Fruit fly (Drosophila melanogaster) whole organism, embryonic: ENCODE results near the gene CG15336.

Source experiments
- ATbp ChIP-seq: fragments of 200-800 bp; sonication (Bioruptor generic); optimal IDR thresholded peaks from 2 replicates; lab custom pipeline; 2017; ENCODE audit warnings: missing biosample characterization, mild to moderate bottlenecking, missing genetic modification characterization, missing genetic modification reagents
- Ada2b ChIP-seq: fragments of 200-800 bp; sonication (Bioruptor generic); IDR thresholded peaks from 2 replicates; pipeline ENCODE4 v1.3.6; 2022; ENCODE audit warnings: missing biosample characterization, missing genetic modification characterization
- Awh ChIP-seq: fragments of 200-800 bp; sonication (Bioruptor generic); IDR thresholded peaks from 2 replicates; pipeline ENCODE4, ENCODE4 v1.3.6; 2022; ENCODE audit warnings: missing biosample characterization, missing genetic modification characterization
- CG10147 ChIP-seq: fragments of 200-800 bp; sonication (Bioruptor generic); optimal IDR thresholded peaks from 2 replicates; lab custom pipeline; 2019; ENCODE audit warnings: missing biosample characterization, mild to moderate bottlenecking, missing genetic modification characterization, moderate library complexity
- CG13296 ChIP-seq: fragments of 200-800 bp; sonication (Bioruptor generic); optimal IDR thresholded peaks from 3 replicates; lab custom pipeline; 2018; ENCODE audit warnings: missing biosample characterization, mild to moderate bottlenecking, missing genetic modification characterization
- CG13775 ChIP-seq: fragments of 200-800 bp; sonication (Bioruptor generic); optimal IDR thresholded peaks from 3 replicates; lab custom pipeline; 2017; ENCODE audit warnings: missing biosample characterization, mild to moderate bottlenecking, missing genetic modification characterization
- CG13894 ChIP-seq: fragments of 200-800 bp; sonication (Bioruptor generic); optimal IDR thresholded peaks from 3 replicates; lab custom pipeline; 2018; ENCODE audit warnings: missing biosample characterization, mild to moderate bottlenecking, missing genetic modification characterization, moderate library complexity
- CG14667 ChIP-seq: fragments of 200-800 bp; sonication (Bioruptor generic); IDR thresholded peaks from 2 replicates; pipeline ENCODE4 v1.3.6; 2022; ENCODE audit warnings: missing biosample characterization, missing genetic modification characterization
- CG14965 ChIP-seq: fragments of 200-800 bp; sonication (Bioruptor generic); optimal IDR thresholded peaks from 2 replicates; lab custom pipeline; 2016; ENCODE audit warnings: missing biosample characterization, missing genetic modification characterization, borderline replicate concordance
- CG16779 ChIP-seq: fragments of 200-800 bp; sonication (Bioruptor generic); IDR thresholded peaks from 2 replicates; pipeline ENCODE4 v1.3.6; 2022; ENCODE audit warnings: missing biosample characterization, missing genetic modification characterization
- CG17361 ChIP-seq: fragments of 200-800 bp; sonication (Bioruptor generic); IDR thresholded peaks from 3 replicates; pipeline ENCODE4 v1.3.6; 2022; ENCODE audit warnings: missing biosample characterization, missing genetic modification characterization
- CG18476 ChIP-seq: fragments of 200-800 bp; sonication (Bioruptor generic); optimal IDR thresholded peaks from 2 replicates; lab custom pipeline; 2016; ENCODE audit warnings: missing biosample characterization, mild to moderate bottlenecking, missing genetic modification characterization
- CG30403 ChIP-seq: fragments of 200-800 bp; sonication (Bioruptor generic); optimal IDR thresholded peaks from 3 replicates; lab custom pipeline; 2016; ENCODE audit warnings: missing biosample characterization, missing genetic modification characterization
- CG3281 ChIP-seq: fragments of 200-800 bp; sonication (Bioruptor generic); optimal IDR thresholded peaks from 3 replicates; lab custom pipeline; 2017; ENCODE audit warnings: missing biosample characterization, mild to moderate bottlenecking, missing genetic modification characterization
- CG3847 ChIP-seq: fragments of 200-800 bp; sonication (Bioruptor generic); IDR thresholded peaks from 2 replicates; pipeline ENCODE4 v1.3.6; 2022; ENCODE audit warnings: missing biosample characterization, missing genetic modification characterization
- CG4730 ChIP-seq: fragments of 200-800 bp; sonication (Bioruptor generic); IDR thresholded peaks from 2 replicates; pipeline ENCODE4 v1.3.6; 2022; ENCODE audit warnings: missing biosample characterization, missing genetic modification characterization
- CG5180 ChIP-seq: fragments of 200-800 bp; sonication (Bioruptor generic); optimal IDR thresholded peaks from 3 replicates; lab custom pipeline; 2017; ENCODE audit warnings: missing biosample characterization, missing genetic modification characterization, mild to moderate bottlenecking, moderate library complexity, missing genetic modification reagents
- CG7556 ChIP-seq: fragments of 200-800 bp; sonication (Bioruptor generic); optimal IDR thresholded peaks from 2 replicates; lab custom pipeline; 2017; ENCODE audit warnings: missing biosample characterization, mild to moderate bottlenecking, missing genetic modification characterization
- CG7987 ChIP-seq: fragments of 200-800 bp; sonication (Bioruptor generic); optimal IDR thresholded peaks from 2 replicates; lab custom pipeline; 2018; ENCODE audit warnings: missing biosample characterization, mild to moderate bottlenecking, missing genetic modification characterization, moderate library complexity
- CG8924 ChIP-seq: fragments of 200-800 bp; optimal IDR thresholded peaks from 3 replicates; lab custom pipeline; 2019; ENCODE audit warnings: missing biosample characterization, mild to moderate bottlenecking, missing genetic modification characterization, moderate library complexity
- CG9797 ChIP-seq: fragments of 200-800 bp; sonication (Bioruptor generic); optimal IDR thresholded peaks from 3 replicates; lab custom pipeline; 2018; ENCODE audit warnings: missing biosample characterization, mild to moderate bottlenecking, missing genetic modification characterization
- Dbx ChIP-seq: fragments of 200-800 bp; sonication (Bioruptor generic); IDR thresholded peaks from 3 replicates; pipeline ENCODE4 v1.3.6; 2022; ENCODE audit warnings: missing biosample characterization, missing genetic modification characterization
- Dfd ChIP-seq, 2 experiments: fragments of >200 bp; optimal IDR thresholded peaks; 2 replicates each; lab custom pipeline; 2017; ENCODE audit warnings: missing biosample characterization in 2 of 2, missing genetic modification characterization in 2 of 2
- Fer1 ChIP-seq: fragments of 200-800 bp; sonication (Bioruptor generic); optimal IDR thresholded peaks from 2 replicates; lab custom pipeline; 2017; ENCODE audit warnings: missing biosample characterization, mild to moderate bottlenecking, missing genetic modification characterization
- HLHmδ ChIP-seq: fragments of 200-800 bp; sonication (Bioruptor generic); optimal IDR thresholded peaks from 2 replicates; lab custom pipeline; 2018; ENCODE audit warnings: missing biosample characterization, mild to moderate bottlenecking, missing genetic modification characterization, moderate library complexity
- HmgZ ChIP-seq: fragments of 200-800 bp; sonication (Bioruptor generic); optimal IDR thresholded peaks from 2 replicates; lab custom pipeline; 2018; ENCODE audit warnings: missing biosample characterization, mild to moderate bottlenecking, missing genetic modification characterization
- Kr ChIP-seq: fragments of 200-800 bp; sonication (Bioruptor generic); optimal IDR thresholded peaks from 2 replicates; lab custom pipeline; 2017; ENCODE audit warnings: missing biosample characterization, mild to moderate bottlenecking, missing genetic modification characterization
- MTF-1 ChIP-seq: fragments of 200-800 bp; sonication (Bioruptor generic); optimal IDR thresholded peaks from 2 replicates; lab custom pipeline; 2018; ENCODE audit warnings: missing biosample characterization, mild to moderate bottlenecking, missing genetic modification characterization, borderline replicate concordance
- Nf-YC ChIP-seq: fragments of 200-800 bp; optimal IDR thresholded peaks from 3 replicates; lab custom pipeline; 2019; ENCODE audit warnings: missing biosample characterization, mild to moderate bottlenecking, missing genetic modification characterization, moderate library complexity
- NfI ChIP-seq: fragments of 200-800 bp; sonication (Bioruptor generic); optimal IDR thresholded peaks from 3 replicates; lab custom pipeline; 2018; ENCODE audit warnings: missing biosample characterization, mild to moderate bottlenecking, missing genetic modification characterization, moderate library complexity
- Optix ChIP-seq: fragments of 200-800 bp; sonication (Bioruptor generic); IDR thresholded peaks from 3 replicates; pipeline ENCODE4 v1.3.6; 2022; ENCODE audit warnings: missing biosample characterization, missing genetic modification characterization
- PHDP ChIP-seq: fragments of 200-800 bp; sonication (Bioruptor generic); optimal IDR thresholded peaks from 3 replicates; lab custom pipeline; 2018; ENCODE audit warnings: missing biosample characterization, mild to moderate bottlenecking, missing genetic modification characterization, moderate library complexity
- Sox100B ChIP-seq: fragments of 200-800 bp; sonication (Bioruptor generic); optimal IDR thresholded peaks from 3 replicates; lab custom pipeline; 2018; ENCODE audit warnings: missing biosample characterization, mild to moderate bottlenecking, missing genetic modification characterization
- al ChIP-seq: fragments of 200-800 bp; sonication (Bioruptor generic); IDR thresholded peaks from 2 replicates; pipeline ENCODE4 v1.3.6; 2022; ENCODE audit warnings: missing biosample characterization, missing genetic modification characterization
- ase ChIP-seq: fragments of 200-800 bp; sonication (Bioruptor generic); IDR thresholded peaks from 3 replicates; pipeline ENCODE4 v1.3.6; 2022; ENCODE audit warnings: missing biosample characterization, missing genetic modification characterization
- bcd ChIP-seq: fragments of 200-800 bp; sonication (Bioruptor generic); optimal IDR thresholded peaks from 2 replicates; lab custom pipeline; 2017; ENCODE audit warnings: missing biosample characterization, mild to moderate bottlenecking, missing genetic modification characterization
- btn ChIP-seq: fragments of 200-800 bp; sonication (Bioruptor generic); optimal IDR thresholded peaks from 2 replicates; lab custom pipeline; 2016; ENCODE audit warnings: missing biosample characterization, missing genetic modification characterization
- fd102C ChIP-seq: fragments of 200-800 bp; sonication (Bioruptor generic); optimal IDR thresholded peaks from 2 replicates; lab custom pipeline; 2018; ENCODE audit warnings: missing biosample characterization, mild to moderate bottlenecking, missing genetic modification characterization, moderate library complexity
- fd96Cb ChIP-seq: fragments of 200-800 bp; sonication (Bioruptor generic); optimal IDR thresholded peaks from 2 replicates; lab custom pipeline; 2018; ENCODE audit warnings: missing biosample characterization, mild to moderate bottlenecking, missing genetic modification characterization, moderate library complexity
- gcm ChIP-seq: fragments of 200-800 bp; sonication (Bioruptor generic); optimal IDR thresholded peaks from 2 replicates; lab custom pipeline; 2019; ENCODE audit warnings: missing biosample characterization, mild to moderate bottlenecking, missing genetic modification characterization, moderate library complexity
- insv ChIP-seq, 2 experiments: fragments of 200-800 bp; sonication (Bioruptor generic); optimal IDR thresholded peaks; 3 replicates each; lab custom pipeline; 2016 to 2018; ENCODE audit warnings: missing biosample characterization in 2 of 2, missing genetic modification characterization in 2 of 2
- kni ChIP-seq: fragments of 200-800 bp; sonication (Bioruptor generic); optimal IDR thresholded peaks from 3 replicates; lab custom pipeline; 2017; ENCODE audit warnings: mild to moderate bottlenecking, missing biosample characterization, missing genetic modification reagents, missing genetic modification characterization
- org-1 ChIP-seq: fragments of 200-800 bp; sonication (Bioruptor generic); optimal IDR thresholded peaks from 2 replicates; lab custom pipeline; 2017; ENCODE audit warnings: missing biosample characterization, missing genetic modification characterization
- pros ChIP-seq: fragments of 200-800 bp; sonication (Bioruptor generic); optimal IDR thresholded peaks from 3 replicates; lab custom pipeline; 2019; ENCODE audit warnings: missing biosample characterization, mild to moderate bottlenecking, missing genetic modification characterization, moderate library complexity
- rib ChIP-seq: fragments of 200-800 bp; sonication (Bioruptor generic); IDR thresholded peaks from 2 replicates; pipeline ENCODE4 v1.3.6; 2022; ENCODE audit warnings: missing biosample characterization, missing genetic modification characterization
- seq ChIP-seq: fragments of 200-800 bp; sonication (Bioruptor generic); IDR thresholded peaks from 2 replicates; pipeline ENCODE4 v1.3.6; 2022; ENCODE audit warnings: missing biosample characterization, missing genetic modification characterization
- sna ChIP-seq: fragments of 200-800 bp; sonication (Bioruptor generic); IDR thresholded peaks from 2 replicates; pipeline ENCODE4 v1.3.6; 2022; ENCODE audit warnings: missing biosample characterization, missing genetic modification characterization; ENCODE audit not compliant: partially characterized antibody
- sob ChIP-seq: fragments of 200-800 bp; sonication (Bioruptor generic); IDR thresholded peaks from 2 replicates; pipeline ENCODE4 v1.3.6; 2022; ENCODE audit warnings: missing biosample characterization, missing genetic modification characterization
- tin ChIP-seq: fragments of 200-800 bp; sonication (Bioruptor generic); optimal IDR thresholded peaks from 3 replicates; lab custom pipeline; 2016; ENCODE audit warnings: missing biosample characterization, missing genetic modification characterization

The CG15336 gene

dm6 chrX:8125224-8125649 is 22.5 kb upstream of the CG15336 start (continued):
- TF ChIP-seq Sox100B (GFP tag; lab: Kevin White, UChicago): peak; percentile 83
- no peak for TF ChIP-seq CG14965 (GFP tag; lab: Kevin White, UChicago)
- TF ChIP-seq fd96Cb: peak; percentile 53
- peak; percentile 49 for TF ChIP-seq tin (GFP tag; lab: Kevin White, UChicago)
- peak; percentile 37 for TF ChIP-seq Fer1 (GFP tag; lab: Kevin White, UChicago)
- peak; percentile 53 for TF ChIP-seq ATbp (GFP tag; lab: Kevin White, UChicago)
- no peak for TF ChIP-seq btn
- peak; percentile 6; the same call in 1 of the 2 replicates for TF ChIP-seq CG4730
- peak; percentile 58 for TF ChIP-seq CG8924 (tag; lab: Kevin White, UChicago)
- TF ChIP-seq CG17361 (GFP tag; lab: Robert Waterston, UW): peak; percentile 81; the same call in 2 of the 3 replicates
- TF ChIP-seq CG13296 (GFP tag; lab: Kevin White, UChicago): peak; percentile 28
- TF ChIP-seq CG5180 (GFP tag; lab: Kevin White, UChicago): peak; percentile 11
- peak; percentile 34 for TF ChIP-seq gcm (GFP tag; lab: Kevin White, UChicago)
- TF ChIP-seq Awh (GFP tag; lab: Robert Waterston, UW): 0 out of 2 replicates have a peak, but pooled peaks have one; percentile 32
- TF ChIP-seq, all 482 proteins: peak for 152

- no peak for TF ChIP-seq HLHmδ (GFP tag; lab: Kevin White, UChicago)
- TF ChIP-seq HmgZ (tag; lab: Kevin White, UChicago): no peak
- peak; percentile 57 for TF ChIP-seq CG18476
- TF ChIP-seq al (GFP tag; lab: Robert Waterston, UW): no peak
- no peak for TF ChIP-seq seq (GFP tag; lab: Robert Waterston, UW)
- no peak for TF ChIP-seq CG7987 (GFP tag; lab: Kevin White, UChicago)
- TF ChIP-seq Nf-YC (tag; lab: Kevin White, UChicago): no peak
- peak; percentile 50 for TF ChIP-seq CG30403
- peak; percentile 40; the same call in 1 of the 2 replicates for TF ChIP-seq CG14667
- peak; percentile 61 for TF ChIP-seq Ada2b (GFP tag; lab: Robert Waterston, UW)
- peak; percentile 24 for TF ChIP-seq CG7556 (GFP tag; lab: Kevin White, UChicago)
- TF ChIP-seq MTF-1 (GFP tag; lab: Kevin White, UChicago): no peak
- peak; percentile 46 for TF ChIP-seq PHDP
- TF ChIP-seq CG3847: 0 out of 2 replicates have a peak, but pooled peaks have one; percentile 20
- TF ChIP-seq NfI (GFP tag; lab: Kevin White, UChicago): peak; percentile 32
- no peak for TF ChIP-seq CG16779 (GFP tag; lab: Robert Waterston, UW)
- TF ChIP-seq bcd (GFP tag; lab: Kevin White, UChicago): peak; percentile 18
- TF ChIP-seq sob (GFP tag; lab: Robert Waterston, UW): peak; percentile 14; the same call in 1 of the 2 replicates
- no peak for TF ChIP-seq pros (GFP tag; lab: Kevin White, UChicago)
- TF ChIP-seq CG9797 (GFP tag; lab: Kevin White, UChicago): no peak
- 0 out of 3 replicates have a peak, but pooled peaks have one; percentile 40 for TF ChIP-seq ase (GFP tag; lab: Robert Waterston, UW)
- no peak for TF ChIP-seq CG13894 (tag; lab: Kevin White, UChicago)
- no peak for TF ChIP-seq insv (GFP tag; optimal IDR thresholded peaks at IDR 0.05; lab: Kevin White, UChicago)
- no peak for TF ChIP-seq kni (GFP tag; lab: Kevin White, UChicago)
- TF ChIP-seq org-1 (GFP tag; lab: Kevin White, UChicago): peak; percentile 15
- no peak for TF ChIP-seq Dbx
- peak; percentile 71 for TF ChIP-seq Optix (GFP tag; lab: Robert Waterston, UW)
- TF ChIP-seq CG13775 (GFP tag; lab: Kevin White, UChicago): peak; percentile 33
- TF ChIP-seq CG3281 (GFP tag; lab: Kevin White, UChicago): no peak
- no peak for TF ChIP-seq sna (GFP tag; lab: Robert Waterston, UW)
- no peak for TF ChIP-seq Dfd (GFP tag; optimal IDR thresholded peaks at IDR 0.05; lab: Kevin White, UChicago)
- no peak for TF ChIP-seq Kr (GFP tag; lab: Kevin White, UChicago)
- no peak for TF ChIP-seq rib (GFP tag; lab: Robert Waterston, UW)
- TF ChIP-seq CG10147 (GFP tag; lab: Kevin White, UChicago): no peak
- no peak for TF ChIP-seq fd102C (GFP tag; lab: Kevin White, UChicago)
Observed at dm6 chrX:8126149-8126548, 21.6 kb upstream of the CG15336 start.
